Worm (Caenorhabditis elegans) whole organism, L1 larva: ENCODE data around the gene F41F3.9.

Experiments
- dpl-1 ChIP-seq, 3 experiments: fragments of 150-350 bp in 2 of 3; sonication (generic microtip) in 1 of 3; optimal IDR thresholded peaks; 2 replicates each; lab custom pipeline; 2014 to 2017; ENCODE audit warnings: missing biosample characterization in 3 of 3, missing genetic modification characterization in 3 of 3, missing genetic modification reagents in 3 of 3
- dsc-1 ChIP-seq: sonication (generic microtip); optimal IDR thresholded peaks from 2 replicates; lab custom pipeline; 2016; ENCODE audit warnings: mild to moderate bottlenecking, missing genetic modification characterization, missing compliant biosample characterization
- efl-3 ChIP-seq: fragments of 200-800 bp; sonication (Bioruptor generic); optimal IDR thresholded peaks from 2 replicates; lab custom pipeline; 2018; ENCODE audit warnings: mild to moderate bottlenecking, missing genetic modification characterization, missing compliant biosample characterization
- isw-1 ChIP-seq: fragments of 200-800 bp; sonication (Bioruptor generic); IDR thresholded peaks from 2 replicates; pipeline ENCODE4 v1.3.6; 2022; ENCODE audit warnings: missing genetic modification characterization, missing compliant biosample characterization
- lin-39 ChIP-seq: fragments of 150-350 bp; optimal IDR thresholded peaks from 2 replicates; lab custom pipeline; 2014; ENCODE audit warnings: missing biosample characterization, missing genetic modification reagents, missing genetic modification characterization
- nhr-11 ChIP-seq: fragments of 150-350 bp; optimal IDR thresholded peaks from 2 replicates; lab custom pipeline; 2014; ENCODE audit warnings: missing biosample characterization, missing genetic modification characterization
- nhr-19 ChIP-seq: fragments of 200-800 bp; sonication (Bioruptor generic); conservative IDR thresholded peaks from 2 replicates; pipeline ENCODE4 v1.3.6; 2022; ENCODE audit warnings: missing genetic modification characterization, missing compliant biosample characterization
- skn-1 ChIP-seq: fragments of 150-350 bp; optimal IDR thresholded peaks from 2 replicates; lab custom pipeline; 2014; ENCODE audit warnings: missing biosample characterization, missing genetic modification characterization
- snu-23 ChIP-seq: sonication (generic microtip); optimal IDR thresholded peaks from 2 replicates; lab custom pipeline; 2016; ENCODE audit warnings: missing genetic modification characterization, missing compliant biosample characterization

DNA sequence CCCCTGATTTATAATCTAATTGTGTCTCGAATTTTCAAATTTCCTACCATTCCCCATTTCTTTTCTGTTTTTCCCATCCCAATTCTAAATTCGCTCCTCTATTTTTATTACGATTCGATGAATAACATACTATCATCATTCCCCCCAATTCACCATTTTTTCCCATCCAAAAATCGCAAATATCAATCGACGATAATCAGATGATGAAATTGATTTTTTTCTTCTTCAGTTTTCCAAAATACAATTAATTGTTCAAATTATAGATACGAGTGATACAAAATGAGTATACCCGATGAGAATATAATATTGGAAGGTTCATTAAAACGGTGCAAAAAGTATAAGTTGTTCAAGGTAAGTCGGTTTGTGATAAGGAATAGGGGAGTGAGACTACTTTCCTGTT, 12.6 kb upstream of the F41F3.9 start, which contains the start of gene soc-1:
- no peak for TF ChIP-seq isw-1 (GFP tag; lab: Robert Waterston, UW)
- no peak for TF ChIP-seq nhr-11 (tag; lab: Kevin White, UChicago)
- TF ChIP-seq lin-39 (tag; lab: Kevin White, UChicago): no peak
- TF ChIP-seq skn-1: no peak
- TF ChIP-seq efl-3 (GFP tag; lab: Kevin White, UChicago): no peak
- no peak for TF ChIP-seq dpl-1 (GFP tag; optimal IDR thresholded peaks at IDR 0.05; lab: Kevin White, UChicago)
- TF ChIP-seq snu-23: no peak
- no peak for TF ChIP-seq dsc-1 (tag; lab: Kevin White, UChicago)
- no peak for TF ChIP-seq nhr-19 (GFP tag; lab: Robert Waterston, UW)
